Worm (Caenorhabditis elegans) whole organism, late embryonic: Measurements from ENCODE around the gene Y51H7BR.8.

ENCODE experiments used
- C08G9.2 ChIP-seq: sonication (generic microtip); optimal IDR thresholded peaks from 2 replicates; lab custom pipeline; 2016; ENCODE audit warnings: mild to moderate bottlenecking, missing genetic modification characterization, moderate library complexity, missing compliant biosample characterization
- K02D7.2 ChIP-seq: sonication (generic microtip); optimal IDR thresholded peaks from 2 replicates; lab custom pipeline; 2017; ENCODE audit warnings: mild to moderate bottlenecking, missing genetic modification characterization, missing compliant biosample characterization
- T23F11.4 ChIP-seq: fragments of 200-800 bp; sonication (Bioruptor generic); optimal IDR thresholded peaks from 2 replicates; lab custom pipeline; 2018; ENCODE audit warnings: mild to moderate bottlenecking, missing genetic modification characterization, missing compliant biosample characterization
- ahr-1 ChIP-seq: sonication (generic microtip); optimal IDR thresholded peaks from 2 replicates; lab custom pipeline; 2016; ENCODE audit warnings: missing genetic modification characterization, missing compliant biosample characterization
- ceh-14 ChIP-seq: sonication (generic microtip); optimal IDR thresholded peaks from 2 replicates; lab custom pipeline; 2016; ENCODE audit warnings: missing genotype, missing genetic modification characterization, missing compliant biosample characterization
- ceh-18 ChIP-seq: sonication (generic microtip); optimal IDR thresholded peaks from 2 replicates; lab custom pipeline; 2016; ENCODE audit warnings: missing genetic modification characterization, missing compliant biosample characterization
- ceh-2 ChIP-seq: sonication (generic microtip); optimal IDR thresholded peaks from 2 replicates; lab custom pipeline; 2016; ENCODE audit warnings: missing genotype, missing genetic modification characterization, missing compliant biosample characterization
- ceh-22 ChIP-seq: sonication (generic microtip); optimal IDR thresholded peaks from 2 replicates; lab custom pipeline; 2017; ENCODE audit warnings: missing biosample characterization, missing genetic modification characterization
- ceh-24 ChIP-seq: sonication (generic microtip); optimal IDR thresholded peaks from 2 replicates; lab custom pipeline; 2016; ENCODE audit warnings: mild to moderate bottlenecking, missing genetic modification characterization, missing compliant biosample characterization
- ceh-30 ChIP-seq: fragments of 150-350 bp; optimal IDR thresholded peaks from 2 replicates; lab custom pipeline; 2014; ENCODE audit warnings: missing biosample characterization, missing genetic modification characterization
- ceh-31 ChIP-seq: sonication (generic microtip); optimal IDR thresholded peaks from 2 replicates; lab custom pipeline; 2016; ENCODE audit warnings: missing genetic modification characterization, missing compliant biosample characterization
- ceh-34 ChIP-seq: sonication (generic microtip); optimal IDR thresholded peaks from 2 replicates; lab custom pipeline; 2016; ENCODE audit warnings: mild to moderate bottlenecking, missing genetic modification characterization, missing compliant biosample characterization
- ceh-9 ChIP-seq: sonication (generic microtip); optimal IDR thresholded peaks from 2 replicates; lab custom pipeline; 2016; ENCODE audit warnings: mild to moderate bottlenecking, missing genetic modification characterization, inconsistent platforms, missing compliant biosample characterization
- che-1 ChIP-seq: sonication (generic microtip); optimal IDR thresholded peaks from 2 replicates; lab custom pipeline; 2016; ENCODE audit warnings: mild to moderate bottlenecking, missing genetic modification characterization, missing compliant biosample characterization
- dmd-4 ChIP-seq: sonication (generic microtip); optimal IDR thresholded peaks from 2 replicates; lab custom pipeline; 2016; ENCODE audit warnings: borderline replicate concordance, missing genetic modification characterization, missing compliant biosample characterization
- elt-2 ChIP-seq: sonication (generic microtip); optimal IDR thresholded peaks from 2 replicates; lab custom pipeline; 2016; ENCODE audit warnings: missing genetic modification reagents, missing genetic modification characterization, missing compliant biosample characterization
- ets-4 ChIP-seq: sonication (generic microtip); optimal IDR thresholded peaks from 2 replicates; lab custom pipeline; 2016; ENCODE audit warnings: missing genetic modification characterization, missing compliant biosample characterization
- fax-1 ChIP-seq: sonication (generic microtip); optimal IDR thresholded peaks from 2 replicates; lab custom pipeline; 2016; ENCODE audit warnings: missing genotype, missing genetic modification characterization, missing compliant biosample characterization
- fkh-6 ChIP-seq: sonication (generic microtip); optimal IDR thresholded peaks from 2 replicates; lab custom pipeline; 2016; ENCODE audit warnings: missing genetic modification characterization, missing compliant biosample characterization
- gmeb-2 ChIP-seq: sonication (generic microtip); optimal IDR thresholded peaks from 2 replicates; lab custom pipeline; 2016; ENCODE audit warnings: missing genetic modification characterization, inconsistent platforms, missing compliant biosample characterization
- hlh-15 ChIP-seq: sonication (generic microtip); optimal IDR thresholded peaks from 2 replicates; lab custom pipeline; 2016; ENCODE audit warnings: missing genetic modification characterization, missing compliant biosample characterization
- hlh-30 ChIP-seq: sonication (generic microtip); optimal IDR thresholded peaks from 2 replicates; lab custom pipeline; 2017; ENCODE audit warnings: antibody characterized with exemption, missing genetic modification characterization, missing compliant biosample characterization; ENCODE audit not compliant: insufficient read depth
- hlh-8 ChIP-seq: sonication (generic microtip); optimal IDR thresholded peaks from 2 replicates; lab custom pipeline; 2016; ENCODE audit warnings: missing genotype, missing genetic modification characterization, missing compliant biosample characterization
- lim-6 ChIP-seq: sonication (generic microtip); optimal IDR thresholded peaks from 2 replicates; lab custom pipeline; 2016; ENCODE audit warnings: missing genetic modification characterization, missing compliant biosample characterization
- lin-11 ChIP-seq: fragments of 200-800 bp; sonication (Bioruptor generic); optimal IDR thresholded peaks from 2 replicates; lab custom pipeline; 2018; ENCODE audit warnings: mild to moderate bottlenecking, missing genetic modification characterization, missing compliant biosample characterization
- mec-3 ChIP-seq: sonication (generic microtip); optimal IDR thresholded peaks from 2 replicates; lab custom pipeline; 2016; ENCODE audit warnings: borderline replicate concordance, missing genetic modification characterization, missing compliant biosample characterization
- nfya-1 ChIP-seq: sonication (generic microtip); optimal IDR thresholded peaks from 2 replicates; lab custom pipeline; 2017; ENCODE audit warnings: missing genetic modification characterization, mild to moderate bottlenecking, missing compliant biosample characterization, antibody characterized with exemption, moderate library complexity
- nhr-11 ChIP-seq: fragments of 150-350 bp; optimal IDR thresholded peaks from 2 replicates; lab custom pipeline; 2014; ENCODE audit warnings: missing biosample characterization, missing genetic modification characterization
- nhr-232 ChIP-seq: sonication (generic microtip); optimal IDR thresholded peaks from 2 replicates; lab custom pipeline; 2016; ENCODE audit warnings: missing genetic modification characterization, missing compliant biosample characterization
- npax-4 ChIP-seq: sonication (generic microtip); optimal IDR thresholded peaks from 2 replicates; lab custom pipeline; 2016; ENCODE audit warnings: missing genetic modification characterization, missing compliant biosample characterization
- pax-1 ChIP-seq: fragments of 150-350 bp; optimal IDR thresholded peaks from 2 replicates; lab custom pipeline; 2014; ENCODE audit warnings: missing biosample characterization, missing genetic modification characterization
- pha-4 ChIP-seq: fragments of 150-350 bp; optimal IDR thresholded peaks from 2 replicates; lab custom pipeline; 2018; ENCODE audit warnings: missing biosample characterization, missing genetic modification reagents, missing genetic modification characterization
- pqm-1 ChIP-seq: sonication (generic microtip); optimal IDR thresholded peaks from 2 replicates; lab custom pipeline; 2016; ENCODE audit warnings: missing genetic modification characterization, missing compliant biosample characterization
- pros-1 ChIP-seq: fragments of 150-350 bp; optimal IDR thresholded peaks from 2 replicates; lab custom pipeline; 2014; ENCODE audit warnings: missing biosample characterization, missing genetic modification reagents, missing genetic modification characterization
- ref-2 ChIP-seq: sonication (generic microtip); optimal IDR thresholded peaks from 2 replicates; lab custom pipeline; 2016; ENCODE audit warnings: missing genetic modification characterization, missing compliant biosample characterization
- rnt-1 ChIP-seq: sonication (generic microtip); optimal IDR thresholded peaks from 2 replicates; lab custom pipeline; 2016; ENCODE audit warnings: missing genetic modification characterization, missing compliant biosample characterization
- sdc-2 ChIP-seq: sonication (generic microtip); optimal IDR thresholded peaks from 2 replicates; lab custom pipeline; 2016; ENCODE audit warnings: missing genotype, missing genetic modification characterization, missing compliant biosample characterization
- sox-4 ChIP-seq: sonication (generic microtip); optimal IDR thresholded peaks from 2 replicates; lab custom pipeline; 2017; ENCODE audit warnings: mild to moderate bottlenecking, missing genetic modification characterization, inconsistent platforms, missing compliant biosample characterization
- syd-9 ChIP-seq: sonication (generic microtip); optimal IDR thresholded peaks from 2 replicates; lab custom pipeline; 2016; ENCODE audit warnings: mild to moderate bottlenecking, missing genetic modification characterization, moderate library complexity, missing compliant biosample characterization
- tbx-2 ChIP-seq: sonication (generic microtip); optimal IDR thresholded peaks from 2 replicates; lab custom pipeline; 2016; ENCODE audit warnings: missing genetic modification characterization, missing compliant biosample characterization
- unc-42 ChIP-seq: sonication (generic microtip); optimal IDR thresholded peaks from 2 replicates; lab custom pipeline; 2016; ENCODE audit warnings: missing genotype, missing genetic modification characterization, missing compliant biosample characterization
- unc-55 ChIP-seq: sonication (generic microtip); optimal IDR thresholded peaks from 2 replicates; lab custom pipeline; 2017; ENCODE audit warnings: missing biosample characterization, missing genetic modification reagents, missing genetic modification characterization
- unc-86 ChIP-seq: sonication (generic microtip); optimal IDR thresholded peaks from 2 replicates; lab custom pipeline; 2016; ENCODE audit warnings: missing genetic modification characterization, missing compliant biosample characterization
- ztf-16 ChIP-seq: sonication (generic microtip); optimal IDR thresholded peaks from 2 replicates; lab custom pipeline; 2017; ENCODE audit warnings: missing genetic modification characterization, missing compliant biosample characterization

The Y51H7BR.8 gene

DNA sequence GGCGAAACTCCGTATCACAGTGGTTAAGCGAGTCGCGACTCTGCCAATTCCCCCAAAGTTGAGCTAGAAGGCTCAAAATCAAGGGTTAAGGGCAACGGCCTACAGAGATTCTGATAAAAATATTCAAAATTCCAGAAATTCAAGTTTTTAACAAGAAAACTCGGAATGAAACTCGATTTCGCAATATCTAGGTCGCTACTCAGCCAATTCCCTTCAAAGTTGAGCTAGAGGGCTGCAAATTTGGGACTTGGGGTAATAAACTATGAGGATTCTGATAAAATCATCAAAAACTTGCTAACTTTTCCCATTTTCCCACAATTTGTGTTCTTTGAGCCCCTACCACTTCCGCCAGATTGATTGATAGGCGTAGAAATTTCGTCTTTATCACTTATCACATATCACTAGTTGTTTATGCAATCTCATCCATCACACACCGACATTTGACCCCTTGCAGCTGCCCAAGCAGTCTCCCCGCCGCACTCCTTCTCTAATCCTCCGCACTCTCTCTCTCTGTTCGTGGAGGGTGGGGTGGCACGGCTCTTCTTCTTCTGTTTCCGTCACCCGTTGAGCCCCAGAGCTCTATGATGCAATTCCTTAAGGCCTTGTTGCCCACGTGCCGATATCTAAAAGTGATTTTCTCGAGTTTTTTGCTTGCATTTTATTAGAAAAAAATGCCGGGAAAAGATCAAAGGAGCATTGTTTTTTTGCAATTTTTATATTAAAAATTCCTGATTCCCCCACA lies 17.2 kb upstream of the Y51H7BR.8 start:
- TF ChIP-seq hlh-8 (tag; lab: Kevin White, UChicago): peak; percentile 45
- TF ChIP-seq elt-2 (tag; lab: Kevin White, UChicago): peak; percentile 50
- peak; percentile 13 for TF ChIP-seq nhr-232 (tag; lab: Kevin White, UChicago)
- TF ChIP-seq K02D7.2 (tag; lab: Kevin White, UChicago): no peak
- TF ChIP-seq C08G9.2 (tag; lab: Kevin White, UChicago): peak; percentile 37
- no peak for TF ChIP-seq ceh-9 (tag; lab: Kevin White, UChicago)
- no peak for TF ChIP-seq ceh-22 (tag; lab: Kevin White, UChicago)
- TF ChIP-seq mec-3: no peak
- no peak for TF ChIP-seq pros-1
- TF ChIP-seq ztf-16 (tag; lab: Kevin White, UChicago): no peak
- no peak for TF ChIP-seq unc-86 (tag; lab: Kevin White, UChicago)
- TF ChIP-seq hlh-15 (tag; lab: Kevin White, UChicago): no peak
- no peak for TF ChIP-seq npax-4 (tag; lab: Kevin White, UChicago)
- TF ChIP-seq ceh-34: peak; percentile 84
- TF ChIP-seq sox-4 (tag; lab: Kevin White, UChicago): no peak
- peak; percentile 67 for TF ChIP-seq ceh-18
- TF ChIP-seq unc-55 (GFP tag; lab: Kevin White, UChicago): peak; percentile 94
- TF ChIP-seq ceh-2 (tag; lab: Kevin White, UChicago): no peak
- TF ChIP-seq fax-1 (tag; lab: Kevin White, UChicago): peak; percentile 47
- TF ChIP-seq ahr-1 (tag; lab: Kevin White, UChicago): no peak
- no peak for TF ChIP-seq ceh-24 (tag; lab: Kevin White, UChicago)
- TF ChIP-seq hlh-30 (tag; lab: Kevin White, UChicago): peak; percentile 11
- no peak for TF ChIP-seq lin-11 (tag; lab: Kevin White, UChicago)
- no peak for TF ChIP-seq pax-1 (tag; lab: Kevin White, UChicago)
- peak; percentile 28 for TF ChIP-seq ceh-14 (tag; lab: Kevin White, UChicago)
- TF ChIP-seq sdc-2 (tag; lab: Kevin White, UChicago): peak; percentile 24
- TF ChIP-seq pha-4: no peak
- peak; percentile 33 for TF ChIP-seq nfya-1
- TF ChIP-seq unc-42 (tag; lab: Kevin White, UChicago): peak; percentile 56
- no peak for TF ChIP-seq ceh-30
- peak; percentile 48 for TF ChIP-seq ref-2 (tag; lab: Kevin White, UChicago)
- TF ChIP-seq dmd-4 (tag; lab: Kevin White, UChicago): no peak
- TF ChIP-seq T23F11.4 (GFP tag; lab: Kevin White, UChicago): no peak
- TF ChIP-seq fkh-6 (tag; lab: Kevin White, UChicago): no peak
- no peak for TF ChIP-seq lim-6 (tag; lab: Kevin White, UChicago)
- TF ChIP-seq ets-4 (tag; lab: Kevin White, UChicago): no peak
- no peak for TF ChIP-seq gmeb-2 (tag; lab: Kevin White, UChicago)
- TF ChIP-seq pqm-1 (tag; lab: Kevin White, UChicago): no peak
- peak; percentile 6 for TF ChIP-seq syd-9 (tag; lab: Kevin White, UChicago)
- TF ChIP-seq rnt-1 (tag; lab: Kevin White, UChicago): peak; percentile 79
- no peak for TF ChIP-seq nhr-11
- TF ChIP-seq tbx-2: peak; percentile 57
- TF ChIP-seq che-1: no peak
- TF ChIP-seq ceh-31 (tag; lab: Kevin White, UChicago): peak; percentile 36
